Worm (Caenorhabditis elegans): Measurements from ENCODE around the gene hal-3.

The hal-3 gene

ce11 chrII:9574406-9574805 is 42.5 kb downstream of the hal-3 start:
- TF ChIP-seq hmg-4 (GFP tag; optimal IDR thresholded peaks at IDR 0.05) (peak; percentile 39), sea-1 (GFP tag; conservative IDR thresholded peaks at IDR 0.05) (no peak), flt-1 (GFP tag; IDR thresholded peaks at IDR 0.05) (no peak), ets-7 (tag; optimal IDR thresholded peaks at IDR 0.05) (no peak), ceh-13 (GFP tag; optimal IDR thresholded peaks at IDR 0.05) (no peak), scrt-1 (GFP tag; IDR thresholded peaks at IDR 0.05) (no peak), F13C5.2 (tag; optimal IDR thresholded peaks at IDR 0.05) (peak; percentile 20)

- TF ChIP-seq hmbx-1 (tag; optimal IDR thresholded peaks at IDR 0.05): no peak
- TF ChIP-seq ceh-36 (tag; optimal IDR thresholded peaks at IDR 0.05): no peak
- no peak for TF ChIP-seq B0310.2 (tag; optimal IDR thresholded peaks at IDR 0.05)
- no peak for TF ChIP-seq pes-1 (GFP tag; IDR thresholded peaks at IDR 0.05)
- TF ChIP-seq hmg-4 (GFP tag; optimal IDR thresholded peaks at IDR 0.05): no peak
- TF ChIP-seq tra-4 (tag; optimal IDR thresholded peaks at IDR 0.05): no peak
- TF ChIP-seq tbx-37 (GFP tag; conservative IDR thresholded peaks at IDR 0.05): no peak
- no peak for TF ChIP-seq scrt-1 (GFP tag; IDR thresholded peaks at IDR 0.05)
- TF ChIP-seq ceh-13 (GFP tag; optimal IDR thresholded peaks at IDR 0.05): no peak
- no peak for TF ChIP-seq flt-1 (GFP tag; IDR thresholded peaks at IDR 0.05)
These were observed 43.5 kb downstream of the hal-3 start for ce11 chrII:9573412-9573811.

- TF ChIP-seq ama-1 (optimal IDR thresholded peaks at IDR 0.05): no peak
- TF ChIP-seq sea-1 (GFP tag; conservative IDR thresholded peaks at IDR 0.05): peak; percentile 92
- peak; percentile 90 for TF ChIP-seq ceh-13 (GFP tag; optimal IDR thresholded peaks at IDR 0.05)
- peak; percentile 95 for TF ChIP-seq flt-1 (GFP tag; IDR thresholded peaks at IDR 0.05)
- peak; percentile 92 for TF ChIP-seq tbx-37 (GFP tag; conservative IDR thresholded peaks at IDR 0.05)
- peak; percentile 91 for TF ChIP-seq B0310.2 (tag; optimal IDR thresholded peaks at IDR 0.05)
- peak; percentile 95 for TF ChIP-seq tbx-11 (GFP tag; IDR thresholded peaks at IDR 0.05)
- peak; percentile 94 for TF ChIP-seq ceh-36 (tag; optimal IDR thresholded peaks at IDR 0.05)
- peak; percentile 55 for TF ChIP-seq tra-4 (tag; optimal IDR thresholded peaks at IDR 0.05)
- TF ChIP-seq hmg-4 (GFP tag; optimal IDR thresholded peaks at IDR 0.05): peak; percentile 86
- peak; percentile 93 for TF ChIP-seq scrt-1 (GFP tag; IDR thresholded peaks at IDR 0.05)
- TF ChIP-seq F13C5.2 (tag; optimal IDR thresholded peaks at IDR 0.05): peak; percentile 95
- peak; percentile 79 for TF ChIP-seq hnd-1 (tag; optimal IDR thresholded peaks at IDR 0.05)
- TF ChIP-seq hmbx-1 (tag; optimal IDR thresholded peaks at IDR 0.05): peak; percentile 70
- peak; percentile 95 for TF ChIP-seq pes-1 (GFP tag; IDR thresholded peaks at IDR 0.05)
- peak; percentile 84 for TF ChIP-seq ets-7 (tag; optimal IDR thresholded peaks at IDR 0.05)
- peak; percentile 95 for TF ChIP-seq aly-1 (tag; optimal IDR thresholded peaks at IDR 0.05)
These were observed 50.9 kb downstream of the hal-3 start for ce11 chrII:9566045-9566444.
